Worm (Caenorhabditis elegans) whole organism, early embryonic: ENCODE measurements around the gene ncs-1.

Source experiments
- F13C5.2 ChIP-seq: sonication (generic microtip); optimal IDR thresholded peaks from 2 replicates; lab custom pipeline; 2017; ENCODE audit warnings: mild to moderate bottlenecking, missing genetic modification characterization, inconsistent platforms, missing compliant biosample characterization
- ama-1 ChIP-seq: fragments of 150-350 bp; optimal IDR thresholded peaks from 2 replicates; lab custom pipeline; 2014
- ceh-13 ChIP-seq: fragments of 200-800 bp; sonication (Bioruptor generic); optimal IDR thresholded peaks from 2 replicates; lab custom pipeline; 2018; ENCODE audit warnings: mild to moderate bottlenecking, missing genetic modification characterization, missing compliant biosample characterization
- flt-1 ChIP-seq: fragments of 200-800 bp; sonication (Bioruptor generic); IDR thresholded peaks from 2 replicates; pipeline ENCODE4 v1.3.6; 2022; ENCODE audit warnings: missing genetic modification characterization, missing compliant biosample characterization
- hmg-4 ChIP-seq: fragments of 200-800 bp; sonication (Bioruptor generic); optimal IDR thresholded peaks from 2 replicates; lab custom pipeline; 2018; ENCODE audit warnings: mild to moderate bottlenecking, missing genetic modification characterization, missing compliant biosample characterization
- hnd-1 ChIP-seq: sonication (generic microtip); optimal IDR thresholded peaks from 2 replicates; lab custom pipeline; 2016; ENCODE audit warnings: missing genetic modification characterization, missing compliant biosample characterization
- tbx-11 ChIP-seq: fragments of 200-800 bp; sonication (Bioruptor generic); IDR thresholded peaks from 2 replicates; pipeline ENCODE4 v1.3.6; 2022; ENCODE audit warnings: missing genetic modification characterization, missing compliant biosample characterization

ce11 chrX:1009512-1009911 lies 46.4 kb upstream of the ncs-1 start:
- TF ChIP-seq ama-1 (no peak), hnd-1 (tag; lab: Kevin White, UChicago) (no peak), tbx-11 (GFP tag; lab: Robert Waterston, UW) (no peak), F13C5.2 (tag; lab: Kevin White, UChicago) (no peak), flt-1 (GFP tag; lab: Robert Waterston, UW) (no peak), hmg-4 (GFP tag; lab: Kevin White, UChicago) (no peak), ceh-13 (GFP tag; lab: Kevin White, UChicago) (no peak)
